Fruit fly (Drosophila melanogaster) whole organism, pupa: ENCODE results near the gene CASK.

Source experiments
- CG10348 ChIP-seq: fragments of 200-800 bp; sonication (Bioruptor generic); IDR thresholded peaks from 2 replicates; pipeline ENCODE4 v1.3.6; 2022; ENCODE audit warnings: missing biosample characterization, missing genetic modification characterization
- CG12605 ChIP-seq: fragments of 200-800 bp; sonication (Bioruptor generic); IDR thresholded peaks from 2 replicates; pipeline ENCODE4 v1.3.6; 2022; ENCODE audit warnings: missing biosample characterization, missing genetic modification characterization
- CG13204 ChIP-seq: fragments of 200-800 bp; sonication (Bioruptor generic); optimal IDR thresholded peaks from 2 replicates; lab custom pipeline; 2018; ENCODE audit warnings: missing biosample characterization, mild to moderate bottlenecking, missing genetic modification characterization, moderate library complexity
- CG14655 ChIP-seq: fragments of 200-800 bp; sonication (Bioruptor generic); optimal IDR thresholded peaks from 3 replicates; lab custom pipeline; 2017; ENCODE audit warnings: mild to moderate bottlenecking, missing biosample characterization, missing genetic modification reagents, missing genetic modification characterization
- CG15710 ChIP-seq: fragments of 200-800 bp; sonication (Bioruptor generic); optimal IDR thresholded peaks from 2 replicates; lab custom pipeline; 2018; ENCODE audit warnings: missing biosample characterization, mild to moderate bottlenecking, missing genetic modification characterization, moderate library complexity
- CG17806 ChIP-seq: fragments of 200-800 bp; sonication (Bioruptor generic); optimal IDR thresholded peaks from 2 replicates; lab custom pipeline; 2018; ENCODE audit warnings: missing biosample characterization, mild to moderate bottlenecking, missing genetic modification characterization, moderate library complexity
- CG32121 ChIP-seq: fragments of 200-800 bp; sonication (Bioruptor generic); IDR thresholded peaks from 2 replicates; pipeline ENCODE4 v1.3.6; 2022; ENCODE audit warnings: missing biosample characterization, missing genetic modification characterization
- CG34367 ChIP-seq: fragments of 200-800 bp; sonication (Bioruptor generic); optimal IDR thresholded peaks from 2 replicates; lab custom pipeline; 2018; ENCODE audit warnings: missing biosample characterization, mild to moderate bottlenecking, missing genetic modification characterization
- CG4496 ChIP-seq: fragments of 200-800 bp; sonication (Bioruptor generic); IDR thresholded peaks from 3 replicates; pipeline ENCODE4 v1.3.6; 2022; ENCODE audit warnings: missing biosample characterization, missing genetic modification characterization
- CG8159 ChIP-seq: fragments of 200-800 bp; sonication (Bioruptor generic); optimal IDR thresholded peaks from 3 replicates; lab custom pipeline; 2018; ENCODE audit warnings: missing biosample characterization, mild to moderate bottlenecking, missing genetic modification characterization, moderate library complexity
- CG8301 ChIP-seq: fragments of 200-800 bp; sonication (Bioruptor generic); optimal IDR thresholded peaks from 2 replicates; lab custom pipeline; 2018; ENCODE audit warnings: missing biosample characterization, mild to moderate bottlenecking, missing genetic modification characterization
- CG9948 ChIP-seq: fragments of 200-800 bp; sonication (Bioruptor generic); optimal IDR thresholded peaks from 2 replicates; lab custom pipeline; 2018; ENCODE audit warnings: missing biosample characterization, mild to moderate bottlenecking, missing genetic modification characterization, moderate library complexity
- D1 ChIP-seq: fragments of 200-800 bp; sonication (Bioruptor generic); optimal IDR thresholded peaks from 2 replicates; lab custom pipeline; 2018; ENCODE audit warnings: missing biosample characterization, mild to moderate bottlenecking, missing genetic modification characterization, moderate library complexity
- EcR ChIP-seq: fragments of 200-800 bp; sonication (Bioruptor generic); optimal IDR thresholded peaks from 3 replicates; lab custom pipeline; 2019; ENCODE audit warnings: missing biosample characterization, missing genetic modification characterization, mild to moderate bottlenecking, moderate library complexity, missing genetic modification reagents
- Ets98B ChIP-seq: fragments of 200-800 bp; sonication (Bioruptor generic); IDR thresholded peaks from 2 replicates; pipeline ENCODE4 v1.3.6; 2022; ENCODE audit warnings: missing biosample characterization, missing genetic modification characterization
- Pif1A ChIP-seq: fragments of 200-800 bp; sonication (Bioruptor generic); optimal IDR thresholded peaks from 3 replicates; lab custom pipeline; 2016; ENCODE audit warnings: missing biosample characterization, missing genetic modification characterization
- Pif1B ChIP-seq: fragments of 200-800 bp; sonication (Bioruptor generic); optimal IDR thresholded peaks from 3 replicates; lab custom pipeline; 2016; ENCODE audit warnings: missing biosample characterization, missing genetic modification characterization
- Snoo ChIP-seq: fragments of 200-800 bp; sonication (Bioruptor generic); optimal IDR thresholded peaks from 3 replicates; lab custom pipeline; 2017; ENCODE audit warnings: missing biosample characterization, mild to moderate bottlenecking, missing genetic modification characterization, inconsistent platforms
- fd96Ca ChIP-seq: fragments of 200-800 bp; sonication (Bioruptor generic); IDR thresholded peaks from 3 replicates; pipeline ENCODE4 v1.3.6; 2022; ENCODE audit warnings: missing biosample characterization, missing genetic modification characterization
- gl ChIP-seq: fragments of 200-800 bp; sonication (Bioruptor generic); optimal IDR thresholded peaks from 2 replicates; lab custom pipeline; 2018; ENCODE audit warnings: missing biosample characterization, mild to moderate bottlenecking, missing genetic modification characterization
- rn ChIP-seq: fragments of 200-800 bp; sonication (Bioruptor generic); IDR thresholded peaks from 2 replicates; pipeline ENCODE4 v1.3.6; 2022; ENCODE audit warnings: missing biosample characterization, missing genetic modification characterization

CASK gene

DNA sequence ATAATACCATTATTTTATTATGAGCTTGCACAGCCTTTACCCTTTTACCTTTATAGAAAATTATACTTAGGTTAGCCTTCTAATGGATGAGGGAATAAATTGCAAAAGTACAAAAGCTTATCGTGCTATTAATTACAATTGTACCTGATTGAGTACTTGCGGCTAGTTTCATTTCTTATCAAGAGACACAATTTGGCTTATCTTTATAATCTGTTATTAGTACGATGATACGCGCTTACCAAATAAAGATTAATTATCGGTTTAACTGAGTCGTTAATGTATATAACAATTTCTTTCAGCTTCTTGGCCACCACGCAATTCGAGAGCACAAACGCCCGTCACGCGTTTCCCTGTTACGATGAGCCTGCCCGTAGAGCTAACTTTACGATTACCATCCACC, 76.6 kb downstream of the CASK start:
- TF ChIP-seq CG10348 (GFP tag; lab: Robert Waterston, UW) (no peak), Pif1B (GFP tag; lab: Kevin White, UChicago) (no peak), CG8159 (tag; lab: Kevin White, UChicago) (no peak), CG32121 (GFP tag; lab: Robert Waterston, UW) (no peak), CG4496 (GFP tag; lab: Robert Waterston, UW) (no peak), gl (tag; lab: Kevin White, UChicago) (no peak), fd96Ca (GFP tag; lab: Robert Waterston, UW) (no peak), D1 (no peak), CG13204 (GFP tag; lab: Kevin White, UChicago) (no peak), CG8301 (no peak), CG14655 (GFP tag; lab: Kevin White, UChicago) (no peak), CG15710 (tag; lab: Kevin White, UChicago) (no peak), Snoo (tag; lab: Kevin White, UChicago) (no peak)

- no peak for TF ChIP-seq CG10348 (GFP tag; lab: Robert Waterston, UW)
- no peak for TF ChIP-seq CG8301
- no peak for TF ChIP-seq CG9948 (tag; lab: Kevin White, UChicago)
- no peak for TF ChIP-seq EcR
- TF ChIP-seq Pif1B (GFP tag; lab: Kevin White, UChicago), result no peak
- TF ChIP-seq fd96Ca (GFP tag; lab: Robert Waterston, UW), result no peak
- TF ChIP-seq CG34367 (tag; lab: Kevin White, UChicago), result no peak
- TF ChIP-seq CG4496 (GFP tag; lab: Robert Waterston, UW), result no peak
- TF ChIP-seq CG17806 (tag; lab: Kevin White, UChicago), result no peak
Observed at dm6 chr3R:21744988-21745387, 77.5 kb downstream of the CASK start, which contains the start of gene CG31343. Gene CG31343, plus strand, starts transcription at chr3R:21745266.

DNA sequence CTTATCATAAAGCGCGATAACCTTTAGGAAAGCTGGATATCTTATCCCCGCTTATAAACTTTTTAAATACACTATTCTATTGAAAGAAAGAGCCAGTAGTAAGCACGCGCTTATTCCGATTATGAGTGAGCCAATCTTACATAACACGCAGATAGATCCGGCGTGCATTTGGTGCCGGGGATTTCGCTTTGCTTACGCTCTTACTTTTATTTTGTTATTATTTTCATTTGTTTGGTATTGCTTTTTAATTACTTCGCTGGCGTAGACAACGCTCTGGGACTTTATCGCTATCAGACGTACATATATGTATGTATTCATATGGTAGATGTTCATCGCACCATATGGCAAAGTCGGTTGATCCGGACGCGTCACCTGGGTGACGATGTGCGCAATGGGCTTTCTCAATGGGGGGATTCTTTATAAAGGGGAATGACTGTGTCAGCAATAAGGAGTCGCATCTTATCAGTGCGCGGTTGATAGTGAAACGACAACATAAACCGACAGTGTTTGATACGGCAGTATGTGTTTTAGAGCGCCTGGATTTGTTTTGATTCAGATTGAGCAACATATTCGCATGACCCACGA, 81.6 kb downstream of the CASK start:
- TF ChIP-seq EcR (peak; percentile 65), CG8159 (tag; lab: Kevin White, UChicago) (no peak), Ets98B (GFP tag; lab: Robert Waterston, UW) (no peak), D1 (no peak)

DNA sequence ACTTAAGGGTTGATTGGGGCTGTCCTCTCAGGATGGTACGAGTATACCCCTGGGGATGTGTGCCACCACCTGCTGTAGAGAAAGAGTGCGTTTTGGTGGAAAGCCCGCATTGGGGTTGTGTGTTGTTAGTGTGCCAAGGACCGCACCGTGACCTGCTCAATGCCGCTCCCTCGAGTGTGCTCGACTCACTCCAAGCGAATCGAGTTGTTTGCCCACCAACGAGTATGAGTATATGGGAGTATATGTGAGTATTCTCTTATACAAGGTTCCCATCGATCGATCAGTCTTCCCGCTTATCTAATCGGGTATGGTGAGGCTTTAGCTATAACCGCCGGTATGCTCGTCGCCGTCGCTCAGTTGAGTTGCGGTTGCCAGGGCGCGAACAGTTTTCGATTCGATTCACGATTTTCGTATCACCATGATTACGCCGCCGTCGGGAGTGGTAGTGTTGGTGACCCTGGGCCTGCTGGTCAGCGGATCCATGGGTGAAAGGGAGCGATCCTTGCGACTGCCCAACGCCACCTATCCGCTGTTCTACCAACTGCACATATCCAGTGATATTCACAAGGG, 82.6 kb downstream of the CASK start, which contains the start of gene CG5849:
Gene CG5849, plus strand, starts transcription at position 356 of the 570 bp plus-strand sequence.
- TF ChIP-seq Pif1A (GFP tag; lab: Kevin White, UChicago) (no peak), CG17806 (tag; lab: Kevin White, UChicago) (no peak), CG10348 (GFP tag; lab: Robert Waterston, UW) (no peak), CG4496 (GFP tag; lab: Robert Waterston, UW) (no peak), rn (GFP tag; lab: Robert Waterston, UW) (no peak), CG14655 (GFP tag; lab: Kevin White, UChicago) (no peak), Pif1B (GFP tag; lab: Kevin White, UChicago) (no peak), CG34367 (tag; lab: Kevin White, UChicago) (no peak), fd96Ca (GFP tag; lab: Robert Waterston, UW) (no peak), CG32121 (GFP tag; lab: Robert Waterston, UW) (no peak), EcR (no peak)

DNA sequence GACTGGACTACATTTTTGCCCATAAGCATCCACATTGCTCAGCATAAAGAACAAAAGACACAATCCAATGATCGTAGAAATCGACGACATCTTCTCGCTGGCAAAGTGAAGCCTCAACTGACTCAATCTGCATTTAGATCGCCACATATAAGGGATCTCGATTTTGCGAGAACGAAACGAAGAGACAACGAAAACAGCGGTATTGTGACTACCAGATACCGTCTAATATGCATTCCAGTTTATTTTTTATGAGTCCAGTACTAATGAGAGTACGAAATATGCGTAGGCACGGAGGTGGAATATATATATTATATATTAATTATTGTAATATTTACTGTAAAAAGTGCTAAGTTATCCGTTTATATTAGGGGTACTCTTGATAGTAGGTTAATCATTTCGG, 83.5 kb downstream of the CASK start, which contains the start of gene CG34034:
Gene CG34034, minus strand, starts transcription at position 101 of the 400 bp plus-strand sequence.
- TF ChIP-seq CG12605 (GFP tag; lab: Robert Waterston, UW) (no peak), CG9948 (tag; lab: Kevin White, UChicago) (no peak), CG32121 (GFP tag; lab: Robert Waterston, UW) (no peak), CG8159 (tag; lab: Kevin White, UChicago) (no peak), D1 (no peak), CG13204 (GFP tag; lab: Kevin White, UChicago) (no peak), Pif1B (GFP tag; lab: Kevin White, UChicago) (no peak), CG4496 (GFP tag; lab: Robert Waterston, UW) (no peak), CG8301 (no peak), CG34367 (tag; lab: Kevin White, UChicago) (no peak), Ets98B (GFP tag; lab: Robert Waterston, UW) (no peak), EcR (no peak), rn (GFP tag; lab: Robert Waterston, UW) (no peak), CG14655 (GFP tag; lab: Kevin White, UChicago) (no peak)

- no peak for TF ChIP-seq CG34367 (tag; lab: Kevin White, UChicago)
Observed at dm6 chr3R:21737264-21737663, 85.2 kb downstream of the CASK start, which contains the start of gene CG42870. Gene CG42870, minus strand, starts transcription at chr3R:21737364.

DNA sequence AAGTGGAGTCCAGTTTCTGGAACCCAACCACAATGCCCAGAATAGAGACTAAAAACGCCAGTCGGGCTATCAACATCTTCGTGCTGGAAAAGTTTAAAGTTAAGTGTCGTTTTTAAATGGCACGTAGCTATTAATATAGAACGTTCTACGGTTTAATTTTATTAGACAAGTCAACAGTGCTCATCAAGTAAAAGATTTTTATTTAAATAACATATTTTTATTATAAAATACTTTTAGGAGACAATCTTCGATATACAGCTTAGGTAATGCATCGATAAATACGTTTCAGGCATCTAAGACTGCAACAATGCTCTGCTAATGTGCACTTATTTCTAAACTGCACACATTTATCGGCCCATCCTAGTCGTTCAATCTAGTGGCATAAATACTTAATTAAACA, 85.7 kb downstream of the CASK start, which contains the start of gene CG42869:
Gene CG42869, minus strand, starts transcription at position 101 of the 400 bp plus-strand sequence.
- no peak for TF ChIP-seq Pif1A (GFP tag; lab: Kevin White, UChicago)
- TF ChIP-seq EcR, result no peak
- no peak for TF ChIP-seq CG15710 (tag; lab: Kevin White, UChicago)
- no peak for TF ChIP-seq CG34367 (tag; lab: Kevin White, UChicago)
- TF ChIP-seq CG12605 (GFP tag; lab: Robert Waterston, UW), result no peak
- TF ChIP-seq gl (tag; lab: Kevin White, UChicago), result no peak
- TF ChIP-seq CG8301, result no peak
- no peak for TF ChIP-seq D1
- no peak for TF ChIP-seq CG4496 (GFP tag; lab: Robert Waterston, UW)
- TF ChIP-seq CG8159 (tag; lab: Kevin White, UChicago), result no peak
- TF ChIP-seq Snoo (tag; lab: Kevin White, UChicago), result no peak
- no peak for TF ChIP-seq CG14655 (GFP tag; lab: Kevin White, UChicago)
- TF ChIP-seq rn (GFP tag; lab: Robert Waterston, UW), result no peak
- TF ChIP-seq Pif1B (GFP tag; lab: Kevin White, UChicago), result no peak
- no peak for TF ChIP-seq CG32121 (GFP tag; lab: Robert Waterston, UW)
- TF ChIP-seq fd96Ca (GFP tag; lab: Robert Waterston, UW), result no peak
- no peak for TF ChIP-seq CG13204 (GFP tag; lab: Kevin White, UChicago)
- TF ChIP-seq CG17806 (tag; lab: Kevin White, UChicago), result no peak
- TF ChIP-seq Ets98B (GFP tag; lab: Robert Waterston, UW), result no peak
